Fruit fly (Drosophila melanogaster) whole organism, embryonic: Measurements from ENCODE around the gene Vsp37A.

Source experiments
- Abd-B ChIP-seq: fragments of 200-800 bp; sonication (Bioruptor generic); optimal IDR thresholded peaks from 2 replicates; lab custom pipeline; 2018; ENCODE audit warnings: missing biosample characterization, mild to moderate bottlenecking, missing genetic modification characterization, moderate library complexity
- CG10979 ChIP-seq: fragments of 200-800 bp; sonication (Bioruptor generic); optimal IDR thresholded peaks from 2 replicates; lab custom pipeline; 2018; ENCODE audit warnings: missing biosample characterization, mild to moderate bottlenecking, missing genetic modification characterization, moderate library complexity
- CG12155 ChIP-seq: fragments of 200-800 bp; sonication (Bioruptor generic); optimal IDR thresholded peaks from 3 replicates; lab custom pipeline; 2016; ENCODE audit warnings: missing biosample characterization, missing genetic modification characterization
- CG12299 ChIP-seq: fragments of 200-800 bp; sonication (Bioruptor generic); optimal IDR thresholded peaks from 2 replicates; lab custom pipeline; 2018; ENCODE audit warnings: missing biosample characterization, mild to moderate bottlenecking, missing genetic modification characterization
- CG12659 ChIP-seq: fragments of 200-800 bp; sonication (Bioruptor generic); optimal IDR thresholded peaks from 3 replicates; lab custom pipeline; 2017; ENCODE audit warnings: mild to moderate bottlenecking, missing biosample characterization, missing genetic modification reagents, missing genetic modification characterization
- CG14710 ChIP-seq: fragments of 200-800 bp; sonication (Bioruptor generic); optimal IDR thresholded peaks from 3 replicates; lab custom pipeline; 2019; ENCODE audit warnings: missing biosample characterization, mild to moderate bottlenecking, missing genetic modification characterization, moderate library complexity
- CG16813 ChIP-seq: fragments of 200-800 bp; sonication (Bioruptor generic); IDR thresholded peaks from 3 replicates; pipeline ENCODE4 v1.3.6; 2022; ENCODE audit warnings: missing biosample characterization, missing genetic modification characterization; ENCODE audit not compliant: partially characterized antibody
- CG2116 ChIP-seq: fragments of 200-800 bp; sonication (Bioruptor generic); optimal IDR thresholded peaks from 3 replicates; lab custom pipeline; 2018; ENCODE audit warnings: missing biosample characterization, mild to moderate bottlenecking, missing genetic modification characterization
- CG31224 ChIP-seq: fragments of 200-800 bp; sonication (Bioruptor generic); IDR thresholded peaks from 2 replicates; pipeline ENCODE4 v1.3.6; 2022; ENCODE audit warnings: missing biosample characterization, missing genetic modification characterization
- CG33213 ChIP-seq: fragments of 200-800 bp; sonication (Bioruptor generic); optimal IDR thresholded peaks from 3 replicates; lab custom pipeline; 2016; ENCODE audit warnings: missing biosample characterization, missing genetic modification characterization
- CG34224 ChIP-seq: fragments of 200-800 bp; sonication (Bioruptor generic); IDR thresholded peaks from 3 replicates; pipeline ENCODE4 v1.3.6; 2022; ENCODE audit warnings: missing biosample characterization, missing genetic modification characterization; ENCODE audit not compliant: partially characterized antibody
- CG4404 ChIP-seq: fragments of 200-800 bp; sonication (Bioruptor generic); IDR thresholded peaks from 2 replicates; pipeline ENCODE4 v1.3.6; 2022; ENCODE audit warnings: missing biosample characterization, missing genetic modification characterization
- CG4617 ChIP-seq: fragments of 200-800 bp; sonication (Bioruptor generic); optimal IDR thresholded peaks from 3 replicates; lab custom pipeline; 2016; ENCODE audit warnings: missing biosample characterization, missing genetic modification characterization, borderline replicate concordance
- CG7556 ChIP-seq: fragments of 200-800 bp; sonication (Bioruptor generic); optimal IDR thresholded peaks from 2 replicates; lab custom pipeline; 2017; ENCODE audit warnings: missing biosample characterization, mild to moderate bottlenecking, missing genetic modification characterization
- CG9817 ChIP-seq: fragments of 200-800 bp; sonication (Bioruptor generic); optimal IDR thresholded peaks from 2 replicates; lab custom pipeline; 2018; ENCODE audit warnings: missing biosample characterization, mild to moderate bottlenecking, missing genetic modification characterization, moderate library complexity
- CG9876 ChIP-seq: fragments of 200-800 bp; sonication (Bioruptor generic); optimal IDR thresholded peaks from 2 replicates; lab custom pipeline; 2016; ENCODE audit warnings: missing biosample characterization, missing genetic modification characterization
- Dad ChIP-seq: fragments of 200-800 bp; sonication (Bioruptor generic); optimal IDR thresholded peaks from 3 replicates; lab custom pipeline; 2016; ENCODE audit warnings: missing biosample characterization, missing genetic modification characterization
- Dbx ChIP-seq: fragments of 200-800 bp; sonication (Bioruptor generic); IDR thresholded peaks from 3 replicates; pipeline ENCODE4 v1.3.6; 2022; ENCODE audit warnings: missing biosample characterization, missing genetic modification characterization
- Dll ChIP-seq: fragments of 200-800 bp; sonication (Bioruptor generic); IDR thresholded peaks from 4 replicates; pipeline ENCODE4 v1.3.6; 2022; ENCODE audit warnings: missing biosample characterization, missing genetic modification characterization; ENCODE audit not compliant: partially characterized antibody
- E2f2 ChIP-seq: fragments of 200-800 bp; sonication (Bioruptor generic); IDR thresholded peaks from 2 replicates; pipeline ENCODE4 v1.3.6; 2022; ENCODE audit warnings: missing biosample characterization, missing genetic modification characterization
- Gug ChIP-seq: fragments of 200-800 bp; sonication (Bioruptor generic); IDR thresholded peaks from 4 replicates; pipeline ENCODE4 v1.3.6; 2022; ENCODE audit warnings: missing biosample characterization, missing genetic modification characterization
- Hmr ChIP-seq: fragments of 200-800 bp; sonication (Bioruptor generic); optimal IDR thresholded peaks from 3 replicates; lab custom pipeline; 2017; ENCODE audit warnings: mild to moderate bottlenecking, missing biosample characterization, missing genetic modification reagents, missing genetic modification characterization
- Hmx ChIP-seq: fragments of 200-800 bp; sonication (Bioruptor generic); optimal IDR thresholded peaks from 2 replicates; lab custom pipeline; 2016; ENCODE audit warnings: missing biosample characterization, missing genetic modification characterization
- MBD-R2 ChIP-seq: fragments of 200-800 bp; sonication (Bioruptor generic); IDR thresholded peaks from 2 replicates; pipeline ENCODE4 v1.3.6; 2022; ENCODE audit warnings: missing biosample characterization, missing genetic modification characterization
- Meics ChIP-seq: fragments of 200-800 bp; sonication (Bioruptor generic); optimal IDR thresholded peaks from 2 replicates; lab custom pipeline; 2017; ENCODE audit warnings: missing biosample characterization, mild to moderate bottlenecking, missing genetic modification characterization
- NFAT ChIP-seq: fragments of 200-800 bp; sonication (Bioruptor generic); IDR thresholded peaks from 2 replicates; pipeline ENCODE4 v1.3.6; 2022; ENCODE audit warnings: missing biosample characterization, missing genetic modification characterization
- Nf-YC ChIP-seq: fragments of 200-800 bp; optimal IDR thresholded peaks from 3 replicates; lab custom pipeline; 2019; ENCODE audit warnings: missing biosample characterization, mild to moderate bottlenecking, missing genetic modification characterization, moderate library complexity
- Sox102F ChIP-seq: fragments of 200-800 bp; sonication (Bioruptor generic); optimal IDR thresholded peaks from 2 replicates; lab custom pipeline; 2018; ENCODE audit warnings: missing biosample characterization, mild to moderate bottlenecking, missing genetic modification characterization, moderate library complexity
- Spps ChIP-seq: fragments of 200-800 bp; sonication (Bioruptor generic); optimal IDR thresholded peaks from 2 replicates; lab custom pipeline; 2018; ENCODE audit warnings: missing biosample characterization, mild to moderate bottlenecking, missing genetic modification characterization
- Vsx1 ChIP-seq: fragments of 200-800 bp; sonication (Bioruptor generic); optimal IDR thresholded peaks from 2 replicates; lab custom pipeline; 2017; ENCODE audit warnings: missing biosample characterization, mild to moderate bottlenecking, missing genetic modification characterization, missing genetic modification reagents
- abd-A ChIP-seq: fragments of 200-800 bp; sonication (Bioruptor generic); optimal IDR thresholded peaks from 3 replicates; lab custom pipeline; 2019; ENCODE audit warnings: missing biosample characterization, mild to moderate bottlenecking, missing genetic modification characterization, moderate library complexity
- ara ChIP-seq: fragments of 200-800 bp; sonication (Bioruptor generic); IDR thresholded peaks from 2 replicates; pipeline ENCODE4 v1.3.6; 2022; ENCODE audit warnings: missing biosample characterization, missing genetic modification characterization
- ato ChIP-seq: fragments of 200-800 bp; sonication (Bioruptor generic); IDR thresholded peaks from 2 replicates; pipeline ENCODE4 v1.3.6; 2022; ENCODE audit warnings: missing biosample characterization, missing genetic modification characterization; ENCODE audit not compliant: partially characterized antibody
- chinmo ChIP-seq: fragments of 200-800 bp; sonication (Bioruptor generic); IDR thresholded peaks from 4 replicates; pipeline ENCODE4 v1.3.6; 2022; ENCODE audit warnings: missing biosample characterization, missing genetic modification characterization; ENCODE audit not compliant: partially characterized antibody
- hkb ChIP-seq, 2 experiments: fragments of 200-800 bp in 1 of 2; fragments of >200 bp in 1 of 2; sonication (Bioruptor generic) in 1 of 2; IDR thresholded peaks in 1 of 2; optimal IDR thresholded peaks in 1 of 2; 2 replicates each; pipeline versions ENCODE4 v1.3.6 to Lab custom; 2017 to 2022; ENCODE audit warnings: missing biosample characterization in 1 of 2, missing genetic modification characterization in 1 of 2
- inv ChIP-seq: fragments of 200-800 bp; sonication (Bioruptor generic); IDR thresholded peaks from 2 replicates; pipeline ENCODE4 v1.3.6; 2022; ENCODE audit warnings: missing biosample characterization, missing genetic modification characterization; ENCODE audit not compliant: partially characterized antibody
- nerfin-1 ChIP-seq: fragments of 200-800 bp; sonication (Bioruptor generic); optimal IDR thresholded peaks from 3 replicates; lab custom pipeline; 2019; ENCODE audit warnings: missing biosample characterization, mild to moderate bottlenecking, missing genetic modification characterization, moderate library complexity
- pb ChIP-seq: fragments of 200-800 bp; sonication (Bioruptor generic); optimal IDR thresholded peaks from 3 replicates; lab custom pipeline; 2016; ENCODE audit warnings: missing biosample characterization, missing genetic modification characterization
- pita ChIP-seq: fragments of 200-800 bp; sonication (Bioruptor generic); optimal IDR thresholded peaks from 2 replicates; lab custom pipeline; 2017; ENCODE audit warnings: missing biosample characterization, mild to moderate bottlenecking, missing genetic modification characterization
- row ChIP-seq: fragments of 200-800 bp; sonication (Bioruptor generic); IDR thresholded peaks from 3 replicates; pipeline ENCODE4 v1.3.6; 2022; ENCODE audit warnings: missing biosample characterization, missing genetic modification characterization
- sc ChIP-seq, 3 experiments: fragments of >200 bp in 2 of 3; fragments of 200-800 bp in 1 of 3; sonication (Bioruptor generic) in 1 of 3; optimal IDR thresholded peaks; 2 replicates in 2 of 3; 3 replicates in 1 of 3; lab custom pipeline; 2017; ENCODE audit warnings: mild to moderate bottlenecking in 1 of 3, missing biosample characterization in 1 of 3, missing genetic modification characterization in 1 of 3, missing genetic modification reagents in 1 of 3
- sd ChIP-seq: fragments of 200-800 bp; sonication (Bioruptor generic); optimal IDR thresholded peaks from 3 replicates; lab custom pipeline; 2018; ENCODE audit warnings: missing biosample characterization, mild to moderate bottlenecking, missing genetic modification characterization, moderate library complexity
- sens ChIP-seq: fragments of 200-800 bp; sonication (Bioruptor generic); peaks from one replicate; lab custom pipeline; 2016; ENCODE audit warnings: missing biosample characterization, missing genetic modification characterization
- sim ChIP-seq: fragments of 200-800 bp; sonication (Bioruptor generic); IDR thresholded peaks from 2 replicates; pipeline ENCODE4 v1.3.6; 2022; ENCODE audit warnings: missing biosample characterization, missing genetic modification characterization
- tap ChIP-seq: fragments of 200-800 bp; optimal IDR thresholded peaks from 3 replicates; lab custom pipeline; 2019; ENCODE audit warnings: missing biosample characterization, mild to moderate bottlenecking, missing genetic modification characterization, moderate library complexity
- vnd ChIP-seq: fragments of 200-800 bp; sonication (Bioruptor generic); IDR thresholded peaks from 3 replicates; pipeline ENCODE4 v1.3.6; 2022; ENCODE audit warnings: missing biosample characterization, missing genetic modification characterization; ENCODE audit not compliant: partially characterized antibody

Gene Vsp37A

DNA sequence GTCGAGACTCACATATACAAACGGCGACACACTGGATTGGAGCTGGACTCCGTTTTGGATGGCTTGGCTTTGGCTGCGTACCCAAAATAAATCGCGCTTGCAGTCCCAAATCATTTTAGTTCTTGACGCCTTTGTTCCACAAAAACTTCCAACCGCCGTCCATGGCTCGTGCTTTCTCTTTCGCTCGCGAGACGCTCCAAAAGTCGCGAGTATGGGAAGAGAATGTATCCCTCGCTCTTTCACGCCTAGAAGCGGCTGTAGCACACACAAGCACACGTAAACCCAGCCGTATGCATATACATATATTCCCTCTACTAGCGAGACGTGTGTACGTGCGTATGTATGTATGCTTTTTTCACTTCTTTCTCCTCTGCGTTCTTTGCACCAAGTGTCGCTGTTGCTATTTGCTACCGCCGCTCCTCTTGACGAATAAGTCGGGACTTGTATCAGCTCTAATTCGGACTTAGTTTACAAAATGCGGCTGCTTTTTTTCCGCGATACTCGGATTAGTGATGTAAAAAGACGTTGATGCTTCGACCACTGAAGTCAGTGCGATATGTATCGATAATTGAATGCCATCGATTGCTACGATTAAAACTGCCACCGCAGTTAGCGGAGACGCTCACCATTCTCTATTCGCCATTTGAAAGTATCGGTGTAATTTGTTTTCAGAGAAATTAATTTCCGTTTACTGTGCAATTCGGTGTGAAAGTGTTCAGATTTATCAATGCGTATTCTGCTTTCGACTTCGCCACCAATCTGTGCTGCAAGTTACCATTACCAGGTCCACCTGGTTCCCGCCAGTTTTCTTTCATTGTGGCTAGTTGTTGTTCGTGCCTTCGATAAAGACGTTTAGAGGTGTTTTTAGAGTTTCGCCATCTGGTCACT lies 34.4 kb downstream of the Vsp37A start, which contains the start of the genes Hmt4-20 and SkpA (continued):
- TF ChIP-seq row (GFP tag; lab: Robert Waterston, UW) (peak; percentile 33; the same call in 2 of the 3 replicates), abd-A (tag; lab: Kevin White, UChicago) (peak; percentile 6), vnd (GFP tag; lab: Robert Waterston, UW) (peak; percentile 94), CG12155 (peak; percentile 18), Hmr (GFP tag; lab: Kevin White, UChicago) (peak; percentile 14), CG33213 (peak; percentile 68), MBD-R2 (GFP tag; lab: Robert Waterston, UW) (no peak), Vsx1 (GFP tag; lab: Kevin White, UChicago) (no peak), Abd-B (GFP tag; lab: Kevin White, UChicago) (peak; percentile 42), E2f2 (GFP tag; lab: Robert Waterston, UW) (peak; percentile 55), Sox102F (GFP tag; lab: Kevin White, UChicago) (no peak), CG12659 (GFP tag; lab: Kevin White, UChicago) (peak; percentile 68), CG12299 (tag; lab: Kevin White, UChicago) (no peak), ato (GFP tag; lab: Robert Waterston, UW) (peak; percentile 88), CG31224 (GFP tag; lab: Robert Waterston, UW) (no peak), pita (GFP tag; lab: Kevin White, UChicago) (peak; percentile 78), Nf-YC (no peak), hkb (optimal IDR thresholded peaks at IDR 0.05; lab: Kevin White, UChicago) (peak; percentile 78), hkb (GFP tag; IDR thresholded peaks at IDR 0.05; lab: Robert Waterston, UW) (no peak), sd (no peak), CG4617 (peak; percentile 89), Dad (GFP tag; lab: Kevin White, UChicago) (no peak), Hmx (GFP tag; lab: Kevin White, UChicago) (no peak), chinmo (peak; percentile 89; the same call in 3 of the 4 replicates), nerfin-1 (tag; lab: Kevin White, UChicago) (no peak), CG9817 (tag; lab: Kevin White, UChicago) (peak; percentile 14), inv (GFP tag; lab: Robert Waterston, UW) (peak; percentile 94), NFAT (GFP tag; lab: Robert Waterston, UW) (peak; percentile 16; the same call in 1 of the 2 replicates), Spps (tag; lab: Kevin White, UChicago) (no peak), Meics (no peak), CG16813 (peak; percentile 96), CG14710 (tag; lab: Kevin White, UChicago) (peak; percentile 83), sens (peak; percentile 79), pb (GFP tag; lab: Kevin White, UChicago) (no peak), tap (no peak), CG9876 (no peak), CG2116 (peak; percentile 83), Dll (GFP tag; lab: Robert Waterston, UW) (peak; percentile 90), Gug (GFP tag; lab: Robert Waterston, UW) (peak; percentile 15; the same call in 1 of the 4 replicates), CG34224 (peak; percentile 78), CG4404 (no peak; the same call in 1 of the 2 replicates), sc (optimal IDR thresholded peaks at IDR 0.05; lab: Kevin White, UChicago) (no peak), sc (GFP tag; optimal IDR thresholded peaks at IDR 0.05; lab: Kevin White, UChicago) (no peak), Dbx (GFP tag; lab: Robert Waterston, UW) (no peak), ara (GFP tag; lab: Robert Waterston, UW) (no peak), CG7556 (GFP tag; lab: Kevin White, UChicago) (no peak), sim (GFP tag; lab: Robert Waterston, UW) (no peak), CG10979 (no peak)
